Worm (Caenorhabditis elegans) whole organism, late embryonic: ENCODE data around the gene C30G12.1.
A peak's percentile ranks its signal among the peaks of the same experiment; 100 is the strongest.

Source experiments
- C08G9.2 ChIP-seq: sonication (generic microtip); optimal IDR thresholded peaks from 2 replicates; lab custom pipeline; 2016; ENCODE audit warnings: mild to moderate bottlenecking, missing genetic modification characterization, moderate library complexity, missing compliant biosample characterization
- K02D7.2 ChIP-seq: sonication (generic microtip); optimal IDR thresholded peaks from 2 replicates; lab custom pipeline; 2017; ENCODE audit warnings: mild to moderate bottlenecking, missing genetic modification characterization, missing compliant biosample characterization
- Y22D7AL.16 ChIP-seq: sonication (generic microtip); optimal IDR thresholded peaks from 2 replicates; lab custom pipeline; 2016; ENCODE audit warnings: missing genetic modification characterization, missing compliant biosample characterization
- ama-1 ChIP-seq: fragments of 150-350 bp; optimal IDR thresholded peaks from 2 replicates; lab custom pipeline; 2014
- ceh-18 ChIP-seq: sonication (generic microtip); optimal IDR thresholded peaks from 2 replicates; lab custom pipeline; 2016; ENCODE audit warnings: missing genetic modification characterization, missing compliant biosample characterization
- ceh-19 ChIP-seq: fragments of 200-800 bp; sonication (Bioruptor generic); optimal IDR thresholded peaks from 2 replicates; lab custom pipeline; 2018; ENCODE audit warnings: mild to moderate bottlenecking, missing genetic modification characterization, missing compliant biosample characterization
- ceh-22 ChIP-seq: sonication (generic microtip); optimal IDR thresholded peaks from 2 replicates; lab custom pipeline; 2017; ENCODE audit warnings: missing biosample characterization, missing genetic modification characterization
- ceh-30 ChIP-seq: fragments of 150-350 bp; optimal IDR thresholded peaks from 2 replicates; lab custom pipeline; 2014; ENCODE audit warnings: missing biosample characterization, missing genetic modification characterization
- ceh-31 ChIP-seq: sonication (generic microtip); optimal IDR thresholded peaks from 2 replicates; lab custom pipeline; 2016; ENCODE audit warnings: missing genetic modification characterization, missing compliant biosample characterization
- ceh-34 ChIP-seq: sonication (generic microtip); optimal IDR thresholded peaks from 2 replicates; lab custom pipeline; 2016; ENCODE audit warnings: mild to moderate bottlenecking, missing genetic modification characterization, missing compliant biosample characterization
- ceh-45 ChIP-seq: fragments of 200-800 bp; sonication (Bioruptor generic); IDR thresholded peaks from 2 replicates; pipeline ENCODE4 v1.3.6; 2022; ENCODE audit warnings: missing genetic modification reagents, missing genetic modification characterization, missing compliant biosample characterization
- ceh-48 ChIP-seq: sonication (generic microtip); optimal IDR thresholded peaks from 2 replicates; lab custom pipeline; 2016; ENCODE audit warnings: missing genetic modification characterization, inconsistent platforms, missing compliant biosample characterization
- che-1 ChIP-seq: sonication (generic microtip); optimal IDR thresholded peaks from 2 replicates; lab custom pipeline; 2016; ENCODE audit warnings: mild to moderate bottlenecking, missing genetic modification characterization, missing compliant biosample characterization
- dve-1 ChIP-seq: sonication (generic microtip); optimal IDR thresholded peaks from 2 replicates; lab custom pipeline; 2017; ENCODE audit warnings: antibody characterized with exemption, mild to moderate bottlenecking, missing genetic modification characterization, missing compliant biosample characterization
- elt-2 ChIP-seq: sonication (generic microtip); optimal IDR thresholded peaks from 2 replicates; lab custom pipeline; 2016; ENCODE audit warnings: missing genetic modification reagents, missing genetic modification characterization, missing compliant biosample characterization
- ets-4 ChIP-seq: sonication (generic microtip); optimal IDR thresholded peaks from 2 replicates; lab custom pipeline; 2016; ENCODE audit warnings: missing genetic modification characterization, missing compliant biosample characterization
- fax-1 ChIP-seq: sonication (generic microtip); optimal IDR thresholded peaks from 2 replicates; lab custom pipeline; 2016; ENCODE audit warnings: missing genotype, missing genetic modification characterization, missing compliant biosample characterization
- fkh-10 ChIP-seq: fragments of 150-350 bp; optimal IDR thresholded peaks from 2 replicates; lab custom pipeline; 2014; ENCODE audit warnings: missing biosample characterization, missing genetic modification reagents, missing genetic modification characterization
- fkh-6 ChIP-seq: sonication (generic microtip); optimal IDR thresholded peaks from 2 replicates; lab custom pipeline; 2016; ENCODE audit warnings: missing genetic modification characterization, missing compliant biosample characterization
- hlh-15 ChIP-seq: sonication (generic microtip); optimal IDR thresholded peaks from 2 replicates; lab custom pipeline; 2016; ENCODE audit warnings: missing genetic modification characterization, missing compliant biosample characterization
- hlh-30 ChIP-seq: sonication (generic microtip); optimal IDR thresholded peaks from 2 replicates; lab custom pipeline; 2017; ENCODE audit warnings: antibody characterized with exemption, missing genetic modification characterization, missing compliant biosample characterization; ENCODE audit not compliant: insufficient read depth
- lin-11 ChIP-seq: fragments of 200-800 bp; sonication (Bioruptor generic); optimal IDR thresholded peaks from 2 replicates; lab custom pipeline; 2018; ENCODE audit warnings: mild to moderate bottlenecking, missing genetic modification characterization, missing compliant biosample characterization
- nfya-1 ChIP-seq: sonication (generic microtip); optimal IDR thresholded peaks from 2 replicates; lab custom pipeline; 2017; ENCODE audit warnings: missing genetic modification characterization, mild to moderate bottlenecking, missing compliant biosample characterization, antibody characterized with exemption, moderate library complexity
- nhr-232 ChIP-seq: sonication (generic microtip); optimal IDR thresholded peaks from 2 replicates; lab custom pipeline; 2016; ENCODE audit warnings: missing genetic modification characterization, missing compliant biosample characterization
- npax-4 ChIP-seq: sonication (generic microtip); optimal IDR thresholded peaks from 2 replicates; lab custom pipeline; 2016; ENCODE audit warnings: missing genetic modification characterization, missing compliant biosample characterization
- pax-1 ChIP-seq: fragments of 150-350 bp; optimal IDR thresholded peaks from 2 replicates; lab custom pipeline; 2014; ENCODE audit warnings: missing biosample characterization, missing genetic modification characterization
- pha-4 ChIP-seq: fragments of 150-350 bp; optimal IDR thresholded peaks from 2 replicates; lab custom pipeline; 2018; ENCODE audit warnings: missing biosample characterization, missing genetic modification reagents, missing genetic modification characterization
- pqm-1 ChIP-seq: sonication (generic microtip); optimal IDR thresholded peaks from 2 replicates; lab custom pipeline; 2016; ENCODE audit warnings: missing genetic modification characterization, missing compliant biosample characterization
- sox-2 ChIP-seq: fragments of 200-800 bp; sonication (Bioruptor generic); IDR thresholded peaks from 2 replicates; pipeline ENCODE4 v1.3.6; 2022; ENCODE audit warnings: missing genetic modification reagents, missing genetic modification characterization, missing compliant biosample characterization
- tbx-2 ChIP-seq: sonication (generic microtip); optimal IDR thresholded peaks from 2 replicates; lab custom pipeline; 2016; ENCODE audit warnings: missing genetic modification characterization, missing compliant biosample characterization
- tbx-7 ChIP-seq: sonication (generic microtip); optimal IDR thresholded peaks from 2 replicates; lab custom pipeline; 2016; ENCODE audit warnings: missing genotype, missing genetic modification characterization, missing compliant biosample characterization
- ttx-3 ChIP-seq: sonication (generic microtip); optimal IDR thresholded peaks from 2 replicates; lab custom pipeline; 2016; ENCODE audit warnings: missing genetic modification reagents, missing genetic modification characterization, missing compliant biosample characterization
- zip-5 ChIP-seq: sonication (generic microtip); optimal IDR thresholded peaks from 2 replicates; lab custom pipeline; 2016; ENCODE audit warnings: missing genetic modification characterization, missing compliant biosample characterization

Gene C30G12.1

DNA sequence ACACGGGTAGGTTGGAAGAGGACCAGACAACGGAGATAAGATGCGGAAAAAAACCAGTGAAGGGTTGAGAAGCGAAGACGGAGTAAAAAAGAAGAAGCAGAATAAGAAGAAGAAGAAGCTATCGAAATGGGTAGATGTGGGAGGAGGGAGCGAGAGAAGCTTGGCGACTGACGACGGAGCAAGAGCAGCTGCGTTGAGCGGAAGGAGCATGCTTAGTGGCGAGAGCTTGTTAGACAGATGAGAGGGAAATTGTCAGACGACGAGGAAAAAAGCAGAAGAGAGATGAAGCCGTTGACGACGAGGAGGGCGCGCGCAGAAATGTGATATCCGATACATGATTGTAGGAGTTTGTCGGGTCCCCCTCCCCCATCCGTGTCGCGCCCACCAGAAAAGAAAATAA, 27.9 kb downstream of the C30G12.1 start (continued):
- TF ChIP-seq ceh-18 (tag; lab: Kevin White, UChicago) (peak; percentile 81), ceh-19 (GFP tag; lab: Kevin White, UChicago) (peak; percentile 30), sox-2 (GFP tag; lab: Robert Waterston, UW) (no peak), nfya-1 (tag; lab: Kevin White, UChicago) (peak; percentile 25), pqm-1 (tag; lab: Kevin White, UChicago) (no peak), ceh-30 (tag; lab: Kevin White, UChicago) (no peak), ceh-48 (tag; lab: Kevin White, UChicago) (no peak), pha-4 (tag; lab: Kevin White, UChicago) (no peak)
- TF ChIP-seq, all 69 proteins: peak for 9

DNA sequence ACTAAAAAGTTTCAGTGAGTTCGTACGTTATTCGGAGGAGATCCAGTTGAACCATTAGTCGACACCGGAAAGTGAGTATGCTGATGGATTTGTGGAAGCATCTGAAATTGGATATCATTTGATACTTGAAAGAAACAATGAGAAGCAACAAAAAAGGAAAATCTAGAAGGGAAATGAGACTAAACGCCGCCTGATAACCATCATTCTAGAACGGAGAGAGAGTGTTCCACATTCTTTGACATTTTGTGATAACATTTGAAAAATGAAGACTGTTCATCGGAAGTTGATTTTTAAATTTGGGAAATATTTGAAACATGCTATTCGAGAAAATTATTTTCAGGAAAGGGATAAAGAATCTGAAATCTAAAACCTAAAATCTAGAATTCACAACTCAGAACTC, 32.1 kb downstream of the C30G12.1 start, which contains the start of gene npax-1:
TSS of gene npax-1 (minus strand) at position 101 of the 400 bp plus-strand sequence.
- TF ChIP-seq ceh-30 (tag; lab: Kevin White, UChicago): no peak
- no peak for TF ChIP-seq ceh-31
- TF ChIP-seq hlh-15: no peak

DNA sequence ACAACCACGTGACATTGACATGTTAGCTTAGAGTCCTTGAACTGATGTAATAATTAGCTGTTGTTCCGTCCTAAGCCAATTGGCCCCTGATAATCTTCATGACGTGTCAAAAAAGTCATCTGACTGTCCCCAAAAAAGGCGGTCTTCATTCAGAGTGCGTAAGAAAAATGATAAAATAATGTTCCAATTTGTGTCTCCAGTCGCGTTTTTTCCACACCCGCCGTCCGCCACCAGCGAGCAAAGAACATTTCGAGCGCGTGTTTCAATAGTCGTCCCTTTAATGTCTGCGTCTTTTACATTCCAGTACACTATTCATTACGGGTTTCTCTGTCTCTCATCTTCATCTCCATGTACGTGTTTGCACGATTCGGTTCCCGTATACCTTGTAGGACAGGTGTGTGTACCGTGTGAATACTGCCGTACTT, 38.3 kb downstream of the C30G12.1 start:
- peak; percentile 58 for TF ChIP-seq tbx-2
- TF ChIP-seq ceh-18 (tag; lab: Kevin White, UChicago): peak; percentile 15
- no peak for TF ChIP-seq ttx-3 (tag; lab: Kevin White, UChicago)
- peak; percentile 7 for TF ChIP-seq dve-1 (tag; lab: Kevin White, UChicago)
- TF ChIP-seq lin-11 (tag; lab: Kevin White, UChicago): no peak
- TF ChIP-seq elt-2: peak; percentile 36
- peak; percentile 3 for TF ChIP-seq nfya-1 (tag; lab: Kevin White, UChicago)
- TF ChIP-seq fkh-6 (tag; lab: Kevin White, UChicago): no peak
- no peak for TF ChIP-seq nhr-232 (tag; lab: Kevin White, UChicago)
- no peak for TF ChIP-seq ceh-30 (tag; lab: Kevin White, UChicago)
- peak; percentile 63 for TF ChIP-seq hlh-30 (tag; lab: Kevin White, UChicago)
- TF ChIP-seq ceh-31: peak; percentile 17
- TF ChIP-seq fax-1 (tag; lab: Kevin White, UChicago): no peak

DNA sequence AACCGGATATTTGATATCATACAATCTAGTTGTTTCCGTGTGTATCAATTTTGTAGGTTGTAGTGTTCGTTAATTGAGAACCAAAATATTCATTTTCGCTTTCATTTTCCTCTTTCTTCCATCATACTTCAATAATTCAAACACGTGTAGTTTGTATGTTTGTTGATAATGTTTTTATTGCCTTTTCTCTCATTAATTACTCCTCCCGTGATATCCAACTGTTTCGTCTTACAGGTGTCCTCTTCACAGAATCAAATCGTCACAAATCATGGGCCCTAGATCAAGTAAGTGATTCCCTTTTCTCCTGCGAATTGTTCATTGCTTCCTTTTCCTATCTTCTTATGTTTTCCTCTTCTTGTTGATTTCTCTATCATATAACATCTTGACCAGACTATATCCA, 39.9 kb downstream of the C30G12.1 start, which contains the start of gene nhr-21:
TSS of gene nhr-21 (plus strand) at position 235 of the 400 bp plus-strand sequence.
- TF ChIP-seq ceh-31 (no peak), npax-4 (tag; lab: Kevin White, UChicago) (no peak), pqm-1 (tag; lab: Kevin White, UChicago) (no peak), che-1 (tag; lab: Kevin White, UChicago) (no peak), pax-1 (tag; lab: Kevin White, UChicago) (no peak), ceh-45 (GFP tag; lab: Robert Waterston, UW) (no peak), ama-1 (lab: Kevin White, UChicago) (no peak), C08G9.2 (tag; lab: Kevin White, UChicago) (no peak), ceh-18 (tag; lab: Kevin White, UChicago) (no peak), ceh-22 (tag; lab: Kevin White, UChicago) (no peak), ets-4 (tag; lab: Kevin White, UChicago) (no peak), fkh-10 (GFP tag; lab: Kevin White, UChicago) (no peak), nhr-232 (tag; lab: Kevin White, UChicago) (no peak)

DNA sequence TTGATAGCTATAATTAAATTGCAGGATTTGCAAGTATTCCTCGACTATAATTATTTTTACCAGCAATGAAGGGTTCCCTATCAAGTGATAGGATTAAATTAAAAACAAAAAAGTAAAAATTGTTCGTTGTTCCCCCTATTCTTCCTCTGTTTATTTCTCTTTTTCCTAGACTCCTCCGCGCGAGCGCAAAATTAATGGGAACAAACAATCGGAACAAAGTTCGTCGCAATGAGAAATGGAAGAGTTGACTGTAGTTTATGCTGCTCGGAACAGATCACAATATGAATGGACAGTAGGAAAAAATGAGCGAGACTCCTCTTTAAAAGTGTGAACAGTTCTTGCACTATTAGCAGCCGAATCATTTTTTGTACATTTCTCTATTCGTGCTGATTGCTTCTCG, 41.6 kb downstream of the C30G12.1 start:
- TF ChIP-seq ama-1 (lab: Kevin White, UChicago) (no peak), ceh-22 (tag; lab: Kevin White, UChicago) (no peak), lin-11 (tag; lab: Kevin White, UChicago) (no peak), hlh-30 (tag; lab: Kevin White, UChicago) (no peak), ets-4 (tag; lab: Kevin White, UChicago) (no peak), ceh-34 (no peak), ceh-48 (tag; lab: Kevin White, UChicago) (no peak), zip-5 (tag; lab: Kevin White, UChicago) (no peak), Y22D7AL.16 (tag; lab: Kevin White, UChicago) (no peak), hlh-15 (no peak), K02D7.2 (tag; lab: Kevin White, UChicago) (no peak), tbx-7 (tag; lab: Kevin White, UChicago) (no peak), npax-4 (tag; lab: Kevin White, UChicago) (no peak)
